Worm (Caenorhabditis elegans): ENCODE measurements around the gene fipr-11.
A peak's percentile ranks its signal among the peaks of the same experiment; 100 is the strongest.

The fipr-11 gene

ce11 chrV:9916665-9917064 lies 10.7 kb upstream of the fipr-11 start, which contains the start of gene C50H2.4:
Gene C50H2.4 (plus strand): TSS chrV:9916965.
- no peak for TF ChIP-seq ceh-22 (tag; optimal IDR thresholded peaks at IDR 0.05)
- TF ChIP-seq pat-9 (tag; optimal IDR thresholded peaks at IDR 0.05), result no peak
- TF ChIP-seq ceh-48 (tag; optimal IDR thresholded peaks at IDR 0.05), result no peak
- TF ChIP-seq fkh-6 (tag; optimal IDR thresholded peaks at IDR 0.05), result no peak
- TF ChIP-seq tbx-2 (tag; optimal IDR thresholded peaks at IDR 0.05), result no peak
- TF ChIP-seq K09A11.1 (tag; optimal IDR thresholded peaks at IDR 0.05; ENCODE audit: insufficient read depth), result no peak
- TF ChIP-seq eyg-1 (tag; optimal IDR thresholded peaks at IDR 0.05), result no peak
- no peak for TF ChIP-seq ceh-24 (tag; optimal IDR thresholded peaks at IDR 0.05)
- no peak for TF ChIP-seq elt-2 (tag; optimal IDR thresholded peaks at IDR 0.05)
- TF ChIP-seq ztf-16 (tag; optimal IDR thresholded peaks at IDR 0.05), result no peak
- TF ChIP-seq pag-3 (tag; optimal IDR thresholded peaks at IDR 0.05; ENCODE audit: borderline replicate concordance), result no peak
- no peak for TF ChIP-seq hlh-13 (GFP tag; optimal IDR thresholded peaks at IDR 0.05)
- TF ChIP-seq pros-1 (tag; optimal IDR thresholded peaks at IDR 0.05), result no peak
- no peak for TF ChIP-seq hlh-15 (tag; optimal IDR thresholded peaks at IDR 0.05)
- no peak for TF ChIP-seq ahr-1 (tag; optimal IDR thresholded peaks at IDR 0.05)
- TF ChIP-seq hlh-8 (tag; optimal IDR thresholded peaks at IDR 0.05), result no peak

- TF ChIP-seq tbx-2 (tag; optimal IDR thresholded peaks at IDR 0.05), result no peak
- no peak for TF ChIP-seq ceh-24 (tag; optimal IDR thresholded peaks at IDR 0.05)
- TF ChIP-seq ceh-19 (GFP tag; optimal IDR thresholded peaks at IDR 0.05), result no peak
- TF ChIP-seq T23F11.4 (GFP tag; optimal IDR thresholded peaks at IDR 0.05), result no peak
- TF ChIP-seq odd-2 (tag; optimal IDR thresholded peaks at IDR 0.05), result no peak
- no peak for TF ChIP-seq sox-2 (GFP tag; IDR thresholded peaks at IDR 0.05)
- no peak for TF ChIP-seq ceh-14 (tag; optimal IDR thresholded peaks at IDR 0.05)
- no peak for TF ChIP-seq pha-4 (tag; optimal IDR thresholded peaks at IDR 0.05)
- TF ChIP-seq npax-4 (tag; optimal IDR thresholded peaks at IDR 0.05), result no peak
- no peak for TF ChIP-seq ref-2 (tag; optimal IDR thresholded peaks at IDR 0.05)
- no peak for TF ChIP-seq unc-86 (tag; optimal IDR thresholded peaks at IDR 0.05)
- no peak for TF ChIP-seq ceh-48 (tag; optimal IDR thresholded peaks at IDR 0.05)
- no peak for TF ChIP-seq hlh-15 (tag; optimal IDR thresholded peaks at IDR 0.05)
- no peak for TF ChIP-seq lin-11 (tag; optimal IDR thresholded peaks at IDR 0.05)
- TF ChIP-seq elt-4 (tag; optimal IDR thresholded peaks at IDR 0.05), result no peak
- TF ChIP-seq pha-2 (tag; optimal IDR thresholded peaks at IDR 0.05), result no peak
- TF ChIP-seq lim-6 (tag; optimal IDR thresholded peaks at IDR 0.05), result no peak
- no peak for TF ChIP-seq mec-3 (tag; optimal IDR thresholded peaks at IDR 0.05; ENCODE audit: borderline replicate concordance)
- TF ChIP-seq unc-42 (tag; optimal IDR thresholded peaks at IDR 0.05), result no peak
- TF ChIP-seq nhr-232 (tag; optimal IDR thresholded peaks at IDR 0.05), result no peak
These were observed 9.0 kb upstream of the fipr-11 start, which contains the start of gene mec-9 for ce11 chrV:9915021-9915420. Gene mec-9 (minus strand): TSS chrV:9915121.

ce11 chrV:9913863-9914262 lies 7.8 kb upstream of the fipr-11 start, which contains the start of gene fipr-10:
Gene fipr-10 (plus strand): TSS chrV:9914163.
- no peak for TF ChIP-seq ceh-18 (tag; optimal IDR thresholded peaks at IDR 0.05)
- no peak for TF ChIP-seq ceh-34 (tag; optimal IDR thresholded peaks at IDR 0.05)
- TF ChIP-seq pqm-1 (tag; optimal IDR thresholded peaks at IDR 0.05), result no peak
- TF ChIP-seq ceh-31 (tag; optimal IDR thresholded peaks at IDR 0.05), result no peak
- no peak for TF ChIP-seq ahr-1 (tag; optimal IDR thresholded peaks at IDR 0.05)
- TF ChIP-seq T23F11.4 (GFP tag; optimal IDR thresholded peaks at IDR 0.05), result no peak
- no peak for TF ChIP-seq lim-6 (tag; optimal IDR thresholded peaks at IDR 0.05)
- TF ChIP-seq ref-2 (tag; optimal IDR thresholded peaks at IDR 0.05), result no peak
- no peak for TF ChIP-seq dmd-4 (tag; optimal IDR thresholded peaks at IDR 0.05; ENCODE audit: borderline replicate concordance)
- no peak for TF ChIP-seq che-1 (tag; optimal IDR thresholded peaks at IDR 0.05)
- TF ChIP-seq hlh-13 (GFP tag; optimal IDR thresholded peaks at IDR 0.05), result no peak

ce11 chrV:9911165-9911564 lies 5.2 kb upstream of the fipr-11 start:
- TF ChIP-seq T23F11.4 (GFP tag; optimal IDR thresholded peaks at IDR 0.05) (no peak), unc-42 (tag; optimal IDR thresholded peaks at IDR 0.05) (peak; percentile 90)

Data from whole organism, late embryonic.